Worm (Caenorhabditis elegans) whole organism, L1 larva: Measurements from ENCODE around the gene stdh-3.

Source experiments
- ceh-88 ChIP-seq: fragments of 200-800 bp; sonication (Bioruptor generic); IDR thresholded peaks from 2 replicates; pipeline ENCODE4 v1.3.6; 2022; ENCODE audit warnings: missing genetic modification characterization, missing compliant biosample characterization
- elt-3 ChIP-seq, 6 experiments: fragments of 150-350 bp in 1 of 6; sonication (generic microtip); optimal IDR thresholded peaks; 2 replicates each; lab custom pipeline; 2017 to 2018; ENCODE audit warnings: missing biosample characterization in 6 of 6, missing genetic modification characterization in 6 of 6, inconsistent platforms in 1 of 6
- hlh-4 ChIP-seq: sonication (generic microtip); optimal IDR thresholded peaks from 2 replicates; lab custom pipeline; 2016; ENCODE audit warnings: mild to moderate bottlenecking, missing genetic modification characterization, missing compliant biosample characterization
- mdl-1 ChIP-seq, 2 experiments: fragments of 150-350 bp; optimal IDR thresholded peaks; 2 replicates each; lab custom pipeline; 2014 to 2017; ENCODE audit warnings: missing biosample characterization in 2 of 2, missing genetic modification characterization in 2 of 2, inconsistent platforms in 1 of 2
- snpc-4 ChIP-seq: fragments of 150-350 bp; optimal IDR thresholded peaks from 2 replicates; lab custom pipeline; 2014; ENCODE audit warnings: missing biosample characterization, missing genetic modification characterization
- zag-1 ChIP-seq: fragments of 150-350 bp; optimal IDR thresholded peaks from 2 replicates; lab custom pipeline; 2014; ENCODE audit warnings: missing biosample characterization, missing genetic modification characterization
- ztf-11 ChIP-seq, 2 experiments: sonication (generic microtip); optimal IDR thresholded peaks; 2 replicates each; lab custom pipeline; 2016 to 2017; ENCODE audit warnings: missing genetic modification characterization in 2 of 2, missing biosample characterization in 1 of 2, missing compliant biosample characterization in 1 of 2

DNA sequence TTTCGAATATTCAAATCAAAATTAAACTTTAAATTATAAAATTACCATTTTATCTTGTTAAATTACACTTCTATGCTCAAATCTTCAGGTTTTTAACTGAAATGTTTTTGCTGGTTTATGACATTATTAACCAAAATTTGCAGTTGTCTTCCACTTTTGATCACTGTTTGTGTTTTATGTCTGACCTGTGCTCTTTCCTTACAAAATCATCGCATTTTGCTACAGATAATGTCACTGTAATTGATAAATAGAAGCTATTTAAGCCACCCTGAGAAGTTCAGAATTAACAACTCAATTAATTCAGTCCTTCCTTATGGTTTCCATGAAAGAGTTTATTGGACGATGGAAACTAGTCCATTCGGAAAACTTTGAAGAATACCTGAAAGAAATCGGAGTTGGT, 13.9 kb upstream of the stdh-3 start, which contains the start of gene lbp-8:
- TF ChIP-seq zag-1 (tag; lab: Kevin White, UChicago), result no peak
- TF ChIP-seq hlh-4 (tag; lab: Kevin White, UChicago), result no peak
- no peak for TF ChIP-seq ztf-11 (tag; optimal IDR thresholded peaks at IDR 0.05; lab: Kevin White, UChicago)
- TF ChIP-seq elt-3 (tag; optimal IDR thresholded peaks at IDR 0.05; lab: Kevin White, UChicago), result no peak
- no peak for TF ChIP-seq ceh-88 (GFP tag; lab: Robert Waterston, UW)
- TF ChIP-seq mdl-1 (tag; optimal IDR thresholded peaks at IDR 0.05; lab: Kevin White, UChicago), result no peak
- no peak for TF ChIP-seq snpc-4
